Worm (Caenorhabditis elegans) whole organism, L4 larva: ENCODE results near the gene F54D10.7.

Experiments used
- dpl-1 ChIP-seq: fragments of 150-350 bp; optimal IDR thresholded peaks from 2 replicates; lab custom pipeline; 2014; ENCODE audit warnings: missing biosample characterization, missing genetic modification reagents, missing genetic modification characterization
- hlh-11 ChIP-seq: fragments of 200-800 bp; sonication (Bioruptor generic); optimal IDR thresholded peaks from 2 replicates; lab custom pipeline; 2018; ENCODE audit warnings: mild to moderate bottlenecking, missing genetic modification characterization, missing compliant biosample characterization
- lin-13 ChIP-seq: fragments of 150-350 bp; optimal IDR thresholded peaks from 2 replicates; lab custom pipeline; 2014; ENCODE audit warnings: missing biosample characterization, missing genetic modification reagents, missing genetic modification characterization
- mep-1 ChIP-seq: fragments of 150-350 bp; sonication (generic microtip); optimal IDR thresholded peaks from 3 replicates; lab custom pipeline; 2014; ENCODE audit warnings: missing biosample characterization, missing genetic modification characterization
- nhr-10 ChIP-seq: fragments of 150-350 bp; optimal IDR thresholded peaks from 2 replicates; lab custom pipeline; 2014; ENCODE audit warnings: missing biosample characterization, missing genetic modification characterization
- pha-4 ChIP-seq, 2 experiments: fragments of 150-350 bp in 1 of 2; fragments of 200-800 bp in 1 of 2; sonication (Bioruptor generic) in 1 of 2; IDR thresholded peaks in 1 of 2; optimal IDR thresholded peaks in 1 of 2; 2 replicates each; pipeline versions ENCODE4 v1.3.6 to Lab custom; 2014 to 2022; ENCODE audit warnings: missing genetic modification characterization in 2 of 2, missing genetic modification reagents in 2 of 2, missing biosample characterization in 1 of 2, missing compliant biosample characterization in 1 of 2
- ztf-11 ChIP-seq: fragments of 150-350 bp; optimal IDR thresholded peaks from 2 replicates; lab custom pipeline; 2014; ENCODE audit warnings: missing biosample characterization, missing genetic modification characterization

- TF ChIP-seq mep-1 (tag; lab: Kevin White, UChicago) (no peak), ztf-11 (tag; lab: Kevin White, UChicago) (no peak), nhr-10 (no peak), lin-13 (GFP tag; lab: Kevin White, UChicago) (no peak), pha-4 (GFP tag; IDR thresholded peaks at IDR 0.05; lab: Robert Waterston, UW) (no peak), pha-4 (tag; optimal IDR thresholded peaks at IDR 0.05; lab: Kevin White, UChicago) (no peak), hlh-11 (no peak), dpl-1 (no peak)
These were observed 6.7 kb upstream of the F54D10.7 start, which contains the start of gene F54D10.8 for ce11 chrII:3827801-3828200.
